Fruit fly (Drosophila melanogaster) whole organism, prepupa: Measurements from ENCODE around the gene CG14053.

Source experiments
- CG10631 ChIP-seq: fragments of 200-800 bp; sonication (Bioruptor generic); optimal IDR thresholded peaks from 2 replicates; lab custom pipeline; 2016; ENCODE audit warnings: missing biosample characterization, missing genetic modification characterization
- CG10669 ChIP-seq: fragments of 200-800 bp; sonication (Bioruptor generic); optimal IDR thresholded peaks from 3 replicates; lab custom pipeline; 2018; ENCODE audit warnings: missing biosample characterization, mild to moderate bottlenecking, missing genetic modification characterization, moderate library complexity
- CG15336 ChIP-seq: fragments of 200-800 bp; sonication (Bioruptor generic); IDR thresholded peaks from 2 replicates; pipeline ENCODE4 v1.3.6; 2022; ENCODE audit warnings: missing biosample characterization, missing genetic modification characterization
- CG3032 ChIP-seq: fragments of 200-800 bp; optimal IDR thresholded peaks from 2 replicates; lab custom pipeline; 2019; ENCODE audit warnings: missing biosample characterization, mild to moderate bottlenecking, missing genetic modification characterization, moderate library complexity
- CG31627 ChIP-seq: fragments of 200-800 bp; sonication (Bioruptor generic); optimal IDR thresholded peaks from 3 replicates; lab custom pipeline; 2016; ENCODE audit warnings: missing biosample characterization, missing genetic modification characterization
- CG32006 ChIP-seq: fragments of 200-800 bp; sonication (Bioruptor generic); optimal IDR thresholded peaks from 3 replicates; lab custom pipeline; 2017; ENCODE audit warnings: missing biosample characterization, mild to moderate bottlenecking, missing genetic modification characterization
- CG4318 ChIP-seq: fragments of 200-800 bp; sonication (Bioruptor generic); optimal IDR thresholded peaks from 3 replicates; lab custom pipeline; 2017; ENCODE audit warnings: missing biosample characterization, mild to moderate bottlenecking, missing genetic modification characterization
- CG6163 ChIP-seq: fragments of 200-800 bp; sonication (Bioruptor generic); IDR thresholded peaks from 3 replicates; pipeline ENCODE4 v1.3.6; 2022; ENCODE audit warnings: missing biosample characterization, missing genetic modification characterization
- CG6276 ChIP-seq: fragments of 200-800 bp; sonication (Bioruptor generic); optimal IDR thresholded peaks from 2 replicates; lab custom pipeline; 2017; ENCODE audit warnings: missing biosample characterization, mild to moderate bottlenecking, missing genetic modification characterization
- CG6792 ChIP-seq: fragments of 200-800 bp; sonication (Bioruptor generic); optimal IDR thresholded peaks from 3 replicates; lab custom pipeline; 2016; ENCODE audit warnings: missing biosample characterization, missing genetic modification characterization
- CG6854 ChIP-seq: fragments of 200-800 bp; sonication (Bioruptor generic); optimal IDR thresholded peaks from 2 replicates; lab custom pipeline; 2017; ENCODE audit warnings: missing biosample characterization, mild to moderate bottlenecking, missing genetic modification characterization
- CG7368 ChIP-seq: fragments of 200-800 bp; sonication (Bioruptor generic); optimal IDR thresholded peaks from 3 replicates; lab custom pipeline; 2016; ENCODE audit warnings: missing biosample characterization, missing genetic modification characterization
- CG8119 ChIP-seq: fragments of 200-800 bp; sonication (Bioruptor generic); IDR thresholded peaks from 3 replicates; pipeline ENCODE4 v1.3.6; 2022; ENCODE audit warnings: missing biosample characterization, missing genetic modification characterization
- CG8319 ChIP-seq: fragments of 200-800 bp; sonication (Bioruptor generic); optimal IDR thresholded peaks from 3 replicates; lab custom pipeline; 2016; ENCODE audit warnings: missing biosample characterization, missing genetic modification characterization
- CG8632 ChIP-seq: fragments of 200-800 bp; sonication (Bioruptor generic); optimal IDR thresholded peaks from 3 replicates; lab custom pipeline; 2016; ENCODE audit warnings: missing biosample characterization, missing genetic modification characterization
- Eip75B ChIP-seq: fragments of 200-800 bp; sonication (Bioruptor generic); optimal IDR thresholded peaks from 3 replicates; lab custom pipeline; 2016; ENCODE audit warnings: missing biosample characterization, missing genetic modification characterization
- Eip78C ChIP-seq: fragments of 200-800 bp; sonication (Bioruptor generic); peaks from one replicate; lab custom pipeline; 2016; ENCODE audit warnings: missing biosample characterization, missing genetic modification characterization
- Gug ChIP-seq: fragments of 200-800 bp; sonication (Bioruptor generic); IDR thresholded peaks from 2 replicates; pipeline ENCODE4 v1.3.6; 2022; ENCODE audit warnings: missing biosample characterization, missing genetic modification characterization
- Hr38 ChIP-seq: sonication (Bioruptor generic); optimal IDR thresholded peaks from 2 replicates; lab custom pipeline; 2016; ENCODE audit warnings: missing biosample characterization, missing genetic modification characterization
- Hr39 ChIP-seq: fragments of 200-800 bp; sonication (Bioruptor generic); optimal IDR thresholded peaks from 2 replicates; lab custom pipeline; 2016; ENCODE audit warnings: missing biosample characterization, missing genetic modification characterization
- Hr4 ChIP-seq: fragments of 200-800 bp; sonication (Bioruptor generic); optimal IDR thresholded peaks from 3 replicates; lab custom pipeline; 2016; ENCODE audit warnings: missing biosample characterization, missing genetic modification characterization
- Met ChIP-seq: fragments of 200-800 bp; sonication (Bioruptor generic); optimal IDR thresholded peaks from 3 replicates; lab custom pipeline; 2016; ENCODE audit warnings: missing biosample characterization, missing genetic modification characterization
- OdsH ChIP-seq: fragments of 200-800 bp; sonication (Bioruptor generic); optimal IDR thresholded peaks from 3 replicates; lab custom pipeline; 2016; ENCODE audit warnings: missing biosample characterization, missing genetic modification characterization
- Smox ChIP-seq: fragments of 200-800 bp; sonication (Bioruptor generic); optimal IDR thresholded peaks from 3 replicates; lab custom pipeline; 2016; ENCODE audit warnings: missing biosample characterization, missing genetic modification characterization
- Sox102F ChIP-seq: fragments of 200-800 bp; sonication (Bioruptor generic); optimal IDR thresholded peaks from 2 replicates; lab custom pipeline; 2016; ENCODE audit warnings: missing biosample characterization, mild to moderate bottlenecking, missing genetic modification characterization
- Sox15 ChIP-seq: fragments of 200-800 bp; sonication (Bioruptor generic); optimal IDR thresholded peaks from 3 replicates; lab custom pipeline; 2016; ENCODE audit warnings: missing biosample characterization, missing genetic modification characterization
- achi ChIP-seq: fragments of 200-800 bp; sonication (Bioruptor generic); optimal IDR thresholded peaks from 3 replicates; lab custom pipeline; 2016; ENCODE audit warnings: missing biosample characterization, missing genetic modification characterization
- cyc ChIP-seq: fragments of 200-800 bp; sonication (Bioruptor generic); optimal IDR thresholded peaks from 3 replicates; lab custom pipeline; 2016; ENCODE audit warnings: missing biosample characterization, missing genetic modification characterization
- eg ChIP-seq: fragments of 200-800 bp; sonication (Bioruptor generic); IDR thresholded peaks from 3 replicates; pipeline ENCODE4 v1.3.6; 2022; ENCODE audit warnings: missing biosample characterization, missing genetic modification characterization
- fd85E ChIP-seq: fragments of 200-800 bp; sonication (Bioruptor generic); optimal IDR thresholded peaks from 3 replicates; lab custom pipeline; 2016; ENCODE audit warnings: missing biosample characterization, missing genetic modification characterization
- lz ChIP-seq: fragments of 200-800 bp; sonication (Bioruptor generic); optimal IDR thresholded peaks from 3 replicates; lab custom pipeline; 2016; ENCODE audit warnings: missing biosample characterization, missing genetic modification characterization
- net ChIP-seq: fragments of 200-800 bp; sonication (Bioruptor generic); optimal IDR thresholded peaks from 3 replicates; lab custom pipeline; 2016; ENCODE audit warnings: missing biosample characterization, missing genetic modification characterization
- pdm3 ChIP-seq: fragments of 200-800 bp; sonication (Bioruptor generic); optimal IDR thresholded peaks from 3 replicates; lab custom pipeline; 2016; ENCODE audit warnings: missing biosample characterization, missing genetic modification characterization
- ss ChIP-seq, 2 experiments: fragments of 200-800 bp; sonication (Bioruptor generic); optimal IDR thresholded peaks; 2 replicates in 1 of 2; 3 replicates in 1 of 2; lab custom pipeline; 2017 to 2018; ENCODE audit warnings: mild to moderate bottlenecking in 2 of 2, missing biosample characterization in 2 of 2, missing genetic modification characterization in 2 of 2, moderate library complexity in 1 of 2
- svp ChIP-seq: fragments of 200-800 bp; sonication (Bioruptor generic); peaks from one replicate; lab custom pipeline; 2016; ENCODE audit warnings: missing biosample characterization, missing genetic modification characterization
- topi ChIP-seq: fragments of 200-800 bp; sonication (Bioruptor generic); optimal IDR thresholded peaks from 3 replicates; lab custom pipeline; 2016; ENCODE audit warnings: missing biosample characterization, missing genetic modification characterization
- vri ChIP-seq: fragments of 200-800 bp; sonication (Bioruptor generic); optimal IDR thresholded peaks from 3 replicates; lab custom pipeline; 2016; ENCODE audit warnings: missing biosample characterization, mild to moderate bottlenecking, missing genetic modification characterization

The CG14053 gene

dm6 chrX:2219246-2219645 lies 25.5 kb upstream of the CG14053 start:
- TF ChIP-seq CG10669 (GFP tag; lab: Kevin White, UChicago) (no peak), net (peak; percentile 23)

- TF ChIP-seq ss (GFP tag; optimal IDR thresholded peaks at IDR 0.05; lab: Kevin White, UChicago) (no peak), CG4318 (no peak), CG15336 (no peak), Smox (GFP tag; lab: Kevin White, UChicago) (no peak), CG31627 (GFP tag; lab: Kevin White, UChicago) (no peak), CG10631 (GFP tag; lab: Kevin White, UChicago) (no peak), Hr38 (GFP tag; lab: Kevin White, UChicago) (no peak), CG6163 (no peak), CG3032 (no peak), pdm3 (no peak)
Measured at dm6 chrX:2218455-2218854, 24.7 kb upstream of the CG14053 start.

dm6 chrX:2213759-2214406 lies 20.2 kb upstream of the CG14053 start, which contains the start of gene SmydA-8:
TSS of gene SmydA-8 (minus strand) at chrX:2213809.
- TF ChIP-seq cyc = no peak
- peak; percentile 55 for TF ChIP-seq Eip78C (GFP tag; lab: Kevin White, UChicago)
- TF ChIP-seq pdm3 = no peak
- peak; percentile 80 for TF ChIP-seq svp (GFP tag; lab: Kevin White, UChicago)
- TF ChIP-seq Met = no peak
- no peak for TF ChIP-seq CG10631 (GFP tag; lab: Kevin White, UChicago)
- TF ChIP-seq Eip75B (GFP tag; lab: Kevin White, UChicago) = peak; percentile 31
- no peak for TF ChIP-seq Hr39 (GFP tag; lab: Kevin White, UChicago)
- TF ChIP-seq CG6163 = no peak

- TF ChIP-seq CG8119 (GFP tag; lab: Robert Waterston, UW) (0 out of 3 replicates have a peak, but pooled peaks have one; percentile 16), Met (peak; percentile 12), Gug (GFP tag; lab: Robert Waterston, UW) (no peak), OdsH (GFP tag; lab: Kevin White, UChicago) (no peak), Hr4 (GFP tag; lab: Kevin White, UChicago) (peak; percentile 33), pdm3 (no peak), topi (GFP tag; lab: Kevin White, UChicago) (peak; percentile 9), CG15336 (peak; percentile 42; the same call in 1 of the 2 replicates), svp (GFP tag; lab: Kevin White, UChicago) (peak; percentile 92), eg (peak; percentile 36; the same call in 1 of the 3 replicates), CG6163 (0 out of 3 replicates have a peak, but pooled peaks have one; percentile 34), lz (GFP tag; lab: Kevin White, UChicago) (no peak), Eip78C (GFP tag; lab: Kevin White, UChicago) (peak; percentile 20)
Measured at dm6 chrX:2212327-2212820, 18.7 kb upstream of the CG14053 start.

- TF ChIP-seq CG7368 (no peak), Smox (GFP tag; lab: Kevin White, UChicago) (no peak), svp (GFP tag; lab: Kevin White, UChicago) (peak; percentile 44), eg (peak; percentile 56; the same call in 1 of the 3 replicates), CG6276 (peak; percentile 49), CG32006 (GFP tag; lab: Kevin White, UChicago) (peak; percentile 46), CG8319 (GFP tag; lab: Kevin White, UChicago) (no peak), vri (GFP tag; lab: Kevin White, UChicago) (no peak)
Measured at dm6 chrX:2208641-2209241, 15.0 kb upstream of the CG14053 start.

dm6 chrX:2203766-2204165 lies 10.1 kb upstream of the CG14053 start, which contains the start of gene FarO:
TSS of gene FarO (minus strand) at chrX:2203866.
- TF ChIP-seq CG4318 = no peak
- no peak for TF ChIP-seq CG15336
- no peak for TF ChIP-seq OdsH (GFP tag; lab: Kevin White, UChicago)
- TF ChIP-seq lz (GFP tag; lab: Kevin White, UChicago) = no peak
- no peak for TF ChIP-seq CG8632 (GFP tag; lab: Kevin White, UChicago)
- no peak for TF ChIP-seq Sox102F (GFP tag; lab: Kevin White, UChicago)
- TF ChIP-seq CG6792 (GFP tag; lab: Kevin White, UChicago) = no peak
- TF ChIP-seq CG8319 (GFP tag; lab: Kevin White, UChicago) = no peak
- no peak for TF ChIP-seq ss (GFP tag; optimal IDR thresholded peaks at IDR 0.05; lab: Kevin White, UChicago)
- TF ChIP-seq Hr4 (GFP tag; lab: Kevin White, UChicago) = no peak
- no peak for TF ChIP-seq CG6854 (GFP tag; lab: Kevin White, UChicago)
- no peak for TF ChIP-seq achi (GFP tag; lab: Kevin White, UChicago)
- no peak for TF ChIP-seq fd85E (GFP tag; lab: Kevin White, UChicago)
- no peak for TF ChIP-seq Sox15
- TF ChIP-seq, all 60 proteins: peak for 0
